Fruit fly (Drosophila melanogaster) S2 (cell line): ENCODE results near the gene Scox.

Experiments
- CG8478 ChIP-seq: fragments of >200 bp; optimal IDR thresholded peaks from 2 replicates; lab custom pipeline; 2018
- CTCF ChIP-seq, 2 experiments: fragments of >200 bp; optimal IDR thresholded peaks; 2 replicates each; lab custom pipeline; 2018

dm6 chr2L:4979138-4979537 lies 10.4 kb upstream of the Scox start, which contains the start of gene CG8891:
- no peak for TF ChIP-seq CG8478
- TF ChIP-seq CTCF (optimal IDR thresholded peaks at IDR 0.05; lab: Kevin White, UChicago) = no peak
